Fruit fly (Drosophila melanogaster): ENCODE data around the gene CG17746.

DNA sequence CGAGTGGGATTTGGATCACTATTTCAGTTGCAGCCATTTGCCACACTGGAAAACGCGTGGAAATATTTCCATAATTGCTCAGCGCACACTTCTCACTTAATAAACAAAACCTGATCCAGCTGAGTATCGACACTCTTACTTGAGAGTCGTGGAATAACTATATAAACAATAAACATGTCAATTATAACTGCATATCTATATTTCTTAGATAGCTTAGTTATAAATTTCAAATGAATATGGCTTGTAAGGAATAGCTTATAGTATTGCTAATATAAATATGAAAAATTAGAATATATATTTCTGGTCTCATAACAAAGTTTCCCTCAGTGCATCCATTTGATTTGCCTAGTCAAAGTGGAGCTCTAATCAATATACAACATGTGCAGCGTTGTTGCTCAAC is 43.9 kb upstream of the CG17746 start:
- TF ChIP-seq Eip78C (GFP tag) (peak; percentile 43), cyc (GFP tag; optimal IDR thresholded peaks at IDR 0.05) (no peak), CG9139 (GFP tag; optimal IDR thresholded peaks at IDR 0.05) (no peak), vri (GFP tag; optimal IDR thresholded peaks at IDR 0.05) (no peak), CG7368 (GFP tag; optimal IDR thresholded peaks at IDR 0.05) (no peak), Eip75B (GFP tag; optimal IDR thresholded peaks at IDR 0.05) (no peak), CG4318 (GFP tag; optimal IDR thresholded peaks at IDR 0.05) (peak; percentile 40), Blimp-1 (GFP tag; optimal IDR thresholded peaks at IDR 0.05) (no peak), net (GFP tag; optimal IDR thresholded peaks at IDR 0.05) (no peak), Hr39 (GFP tag; optimal IDR thresholded peaks at IDR 0.05) (no peak)
